Fruit fly (Drosophila melanogaster) whole organism, prepupa: ENCODE measurements around the gene CG3473.
A peak's percentile ranks its signal among the peaks of the same experiment; 100 is the strongest.

Experiments used
- Blimp-1 ChIP-seq: fragments of 200-800 bp; sonication (Bioruptor generic); optimal IDR thresholded peaks from 3 replicates; lab custom pipeline; 2017; ENCODE audit warnings: missing biosample characterization, missing genetic modification characterization, mild to moderate bottlenecking, moderate library complexity, missing genetic modification reagents
- CG10631 ChIP-seq: fragments of 200-800 bp; sonication (Bioruptor generic); optimal IDR thresholded peaks from 2 replicates; lab custom pipeline; 2016; ENCODE audit warnings: missing biosample characterization, missing genetic modification characterization
- CG10669 ChIP-seq: fragments of 200-800 bp; sonication (Bioruptor generic); optimal IDR thresholded peaks from 3 replicates; lab custom pipeline; 2018; ENCODE audit warnings: missing biosample characterization, mild to moderate bottlenecking, missing genetic modification characterization, moderate library complexity
- CG11294 ChIP-seq: fragments of 200-800 bp; sonication (Bioruptor generic); IDR thresholded peaks from 2 replicates; pipeline ENCODE4 v1.3.6; 2022; ENCODE audit warnings: missing biosample characterization, missing genetic modification characterization
- CG11762 ChIP-seq: fragments of 200-800 bp; sonication (Bioruptor generic); optimal IDR thresholded peaks from 3 replicates; lab custom pipeline; 2016; ENCODE audit warnings: missing biosample characterization, missing genetic modification characterization; ENCODE audit not compliant: insufficient read depth
- CG11902 ChIP-seq: fragments of 200-800 bp; sonication (Bioruptor generic); optimal IDR thresholded peaks from 3 replicates; lab custom pipeline; 2016; ENCODE audit warnings: missing biosample characterization, missing genetic modification characterization
- CG15336 ChIP-seq: fragments of 200-800 bp; sonication (Bioruptor generic); IDR thresholded peaks from 2 replicates; pipeline ENCODE4 v1.3.6; 2022; ENCODE audit warnings: missing biosample characterization, missing genetic modification characterization
- CG3032 ChIP-seq: fragments of 200-800 bp; optimal IDR thresholded peaks from 2 replicates; lab custom pipeline; 2019; ENCODE audit warnings: missing biosample characterization, mild to moderate bottlenecking, missing genetic modification characterization, moderate library complexity
- CG31627 ChIP-seq: fragments of 200-800 bp; sonication (Bioruptor generic); optimal IDR thresholded peaks from 3 replicates; lab custom pipeline; 2016; ENCODE audit warnings: missing biosample characterization, missing genetic modification characterization
- CG32006 ChIP-seq: fragments of 200-800 bp; sonication (Bioruptor generic); optimal IDR thresholded peaks from 3 replicates; lab custom pipeline; 2017; ENCODE audit warnings: missing biosample characterization, mild to moderate bottlenecking, missing genetic modification characterization
- CG34406 ChIP-seq: fragments of 200-800 bp; sonication (Bioruptor generic); optimal IDR thresholded peaks from 3 replicates; lab custom pipeline; 2016; ENCODE audit warnings: missing biosample characterization, missing genetic modification characterization
- CG3919 ChIP-seq: fragments of 200-800 bp; sonication (Bioruptor generic); optimal IDR thresholded peaks from 3 replicates; lab custom pipeline; 2016; ENCODE audit warnings: missing biosample characterization, missing genetic modification characterization
- CG4318 ChIP-seq: fragments of 200-800 bp; sonication (Bioruptor generic); optimal IDR thresholded peaks from 3 replicates; lab custom pipeline; 2017; ENCODE audit warnings: missing biosample characterization, mild to moderate bottlenecking, missing genetic modification characterization
- CG6163 ChIP-seq: fragments of 200-800 bp; sonication (Bioruptor generic); IDR thresholded peaks from 3 replicates; pipeline ENCODE4 v1.3.6; 2022; ENCODE audit warnings: missing biosample characterization, missing genetic modification characterization
- CG6276 ChIP-seq: fragments of 200-800 bp; sonication (Bioruptor generic); optimal IDR thresholded peaks from 2 replicates; lab custom pipeline; 2017; ENCODE audit warnings: missing biosample characterization, mild to moderate bottlenecking, missing genetic modification characterization
- CG8119 ChIP-seq: fragments of 200-800 bp; sonication (Bioruptor generic); IDR thresholded peaks from 3 replicates; pipeline ENCODE4 v1.3.6; 2022; ENCODE audit warnings: missing biosample characterization, missing genetic modification characterization
- CG8319 ChIP-seq: fragments of 200-800 bp; sonication (Bioruptor generic); optimal IDR thresholded peaks from 3 replicates; lab custom pipeline; 2016; ENCODE audit warnings: missing biosample characterization, missing genetic modification characterization
- Eip75B ChIP-seq: fragments of 200-800 bp; sonication (Bioruptor generic); optimal IDR thresholded peaks from 3 replicates; lab custom pipeline; 2016; ENCODE audit warnings: missing biosample characterization, missing genetic modification characterization
- Eip78C ChIP-seq: fragments of 200-800 bp; sonication (Bioruptor generic); peaks from one replicate; lab custom pipeline; 2016; ENCODE audit warnings: missing biosample characterization, missing genetic modification characterization
- Eip93F ChIP-seq: fragments of 200-800 bp; sonication (Bioruptor generic); optimal IDR thresholded peaks from 2 replicates; lab custom pipeline; 2016; ENCODE audit warnings: missing biosample characterization, mild to moderate bottlenecking, missing genetic modification characterization
- Ets21C ChIP-seq: fragments of 200-800 bp; sonication (Bioruptor generic); optimal IDR thresholded peaks from 3 replicates; lab custom pipeline; 2016; ENCODE audit warnings: missing biosample characterization, missing genetic modification characterization
- Ets96B ChIP-seq: fragments of 200-800 bp; optimal IDR thresholded peaks from 2 replicates; lab custom pipeline; 2019; ENCODE audit warnings: missing biosample characterization, mild to moderate bottlenecking, missing genetic modification characterization, moderate library complexity
- Gug ChIP-seq: fragments of 200-800 bp; sonication (Bioruptor generic); IDR thresholded peaks from 2 replicates; pipeline ENCODE4 v1.3.6; 2022; ENCODE audit warnings: missing biosample characterization, missing genetic modification characterization
- Hr39 ChIP-seq: fragments of 200-800 bp; sonication (Bioruptor generic); optimal IDR thresholded peaks from 2 replicates; lab custom pipeline; 2016; ENCODE audit warnings: missing biosample characterization, missing genetic modification characterization
- Hr4 ChIP-seq: fragments of 200-800 bp; sonication (Bioruptor generic); optimal IDR thresholded peaks from 3 replicates; lab custom pipeline; 2016; ENCODE audit warnings: missing biosample characterization, missing genetic modification characterization
- Lpt ChIP-seq: fragments of 200-800 bp; sonication (Bioruptor generic); optimal IDR thresholded peaks from 3 replicates; lab custom pipeline; 2016; ENCODE audit warnings: missing biosample characterization, missing genetic modification characterization
- Met ChIP-seq: fragments of 200-800 bp; sonication (Bioruptor generic); optimal IDR thresholded peaks from 3 replicates; lab custom pipeline; 2016; ENCODE audit warnings: missing biosample characterization, missing genetic modification characterization
- OdsH ChIP-seq: fragments of 200-800 bp; sonication (Bioruptor generic); optimal IDR thresholded peaks from 3 replicates; lab custom pipeline; 2016; ENCODE audit warnings: missing biosample characterization, missing genetic modification characterization
- Smox ChIP-seq: fragments of 200-800 bp; sonication (Bioruptor generic); optimal IDR thresholded peaks from 3 replicates; lab custom pipeline; 2016; ENCODE audit warnings: missing biosample characterization, missing genetic modification characterization
- Sox102F ChIP-seq: fragments of 200-800 bp; sonication (Bioruptor generic); optimal IDR thresholded peaks from 2 replicates; lab custom pipeline; 2016; ENCODE audit warnings: missing biosample characterization, mild to moderate bottlenecking, missing genetic modification characterization
- achi ChIP-seq: fragments of 200-800 bp; sonication (Bioruptor generic); optimal IDR thresholded peaks from 3 replicates; lab custom pipeline; 2016; ENCODE audit warnings: missing biosample characterization, missing genetic modification characterization
- acj6 ChIP-seq: fragments of 200-800 bp; sonication (Bioruptor generic); optimal IDR thresholded peaks from 3 replicates; lab custom pipeline; 2016; ENCODE audit warnings: missing biosample characterization, missing genetic modification characterization
- cyc ChIP-seq: fragments of 200-800 bp; sonication (Bioruptor generic); optimal IDR thresholded peaks from 3 replicates; lab custom pipeline; 2016; ENCODE audit warnings: missing biosample characterization, missing genetic modification characterization
- dac ChIP-seq: fragments of 200-800 bp; sonication (Bioruptor generic); optimal IDR thresholded peaks from 2 replicates; lab custom pipeline; 2017; ENCODE audit warnings: missing biosample characterization, mild to moderate bottlenecking, missing genetic modification characterization
- dsx ChIP-seq: fragments of 200-800 bp; optimal IDR thresholded peaks from 3 replicates; lab custom pipeline; 2019; ENCODE audit warnings: missing biosample characterization, mild to moderate bottlenecking, missing genetic modification characterization, moderate library complexity; ENCODE audit not compliant: poor library complexity, severe bottlenecking
- eg ChIP-seq: fragments of 200-800 bp; sonication (Bioruptor generic); IDR thresholded peaks from 3 replicates; pipeline ENCODE4 v1.3.6; 2022; ENCODE audit warnings: missing biosample characterization, missing genetic modification characterization
- esn ChIP-seq: fragments of 200-800 bp; sonication (Bioruptor generic); optimal IDR thresholded peaks from 2 replicates; lab custom pipeline; 2016; ENCODE audit warnings: missing biosample characterization, mild to moderate bottlenecking, missing genetic modification characterization, moderate library complexity
- fd59A ChIP-seq: fragments of 200-800 bp; sonication (Bioruptor generic); optimal IDR thresholded peaks from 2 replicates; lab custom pipeline; 2017; ENCODE audit warnings: missing biosample characterization, mild to moderate bottlenecking, missing genetic modification characterization, missing genetic modification reagents
- fd85E ChIP-seq: fragments of 200-800 bp; sonication (Bioruptor generic); optimal IDR thresholded peaks from 3 replicates; lab custom pipeline; 2016; ENCODE audit warnings: missing biosample characterization, missing genetic modification characterization
- lz ChIP-seq: fragments of 200-800 bp; sonication (Bioruptor generic); optimal IDR thresholded peaks from 3 replicates; lab custom pipeline; 2016; ENCODE audit warnings: missing biosample characterization, missing genetic modification characterization
- net ChIP-seq: fragments of 200-800 bp; sonication (Bioruptor generic); optimal IDR thresholded peaks from 3 replicates; lab custom pipeline; 2016; ENCODE audit warnings: missing biosample characterization, missing genetic modification characterization
- pdm3 ChIP-seq: fragments of 200-800 bp; sonication (Bioruptor generic); optimal IDR thresholded peaks from 3 replicates; lab custom pipeline; 2016; ENCODE audit warnings: missing biosample characterization, missing genetic modification characterization
- spab ChIP-seq: fragments of 200-800 bp; sonication (Bioruptor generic); optimal IDR thresholded peaks from 2 replicates; lab custom pipeline; 2017; ENCODE audit warnings: missing biosample characterization, mild to moderate bottlenecking, missing genetic modification characterization, missing genetic modification reagents
- ss ChIP-seq, 2 experiments: fragments of 200-800 bp; sonication (Bioruptor generic); optimal IDR thresholded peaks; 2 replicates in 1 of 2; 3 replicates in 1 of 2; lab custom pipeline; 2017 to 2018; ENCODE audit warnings: mild to moderate bottlenecking in 2 of 2, missing biosample characterization in 2 of 2, missing genetic modification characterization in 2 of 2, moderate library complexity in 1 of 2
- topi ChIP-seq: fragments of 200-800 bp; sonication (Bioruptor generic); optimal IDR thresholded peaks from 3 replicates; lab custom pipeline; 2016; ENCODE audit warnings: missing biosample characterization, missing genetic modification characterization
- vri ChIP-seq: fragments of 200-800 bp; sonication (Bioruptor generic); optimal IDR thresholded peaks from 3 replicates; lab custom pipeline; 2016; ENCODE audit warnings: missing biosample characterization, mild to moderate bottlenecking, missing genetic modification characterization

CG3473 gene

dm6 chr2L:14521472-14521871 lies 42.1 kb downstream of the CG3473 start:
- TF ChIP-seq CG10631 (GFP tag; lab: Kevin White, UChicago) = peak; percentile 21
- peak; percentile 30 for TF ChIP-seq Ets96B (tag; lab: Kevin White, UChicago)
- peak; percentile 61; the same call in 2 of the 3 replicates for TF ChIP-seq CG6163
- peak; percentile 20 for TF ChIP-seq topi
- no peak for TF ChIP-seq Smox
- TF ChIP-seq Eip78C (GFP tag; lab: Kevin White, UChicago) = no peak
- peak; percentile 24 for TF ChIP-seq acj6 (GFP tag; lab: Kevin White, UChicago)
- no peak for TF ChIP-seq net
- TF ChIP-seq lz (GFP tag; lab: Kevin White, UChicago) = no peak
- TF ChIP-seq Hr39 (GFP tag; lab: Kevin White, UChicago) = peak; percentile 17
- TF ChIP-seq CG3919 = peak; percentile 35
- peak; percentile 27; the same call in 1 of the 3 replicates for TF ChIP-seq eg (GFP tag; lab: Robert Waterston, UW)
- TF ChIP-seq achi (GFP tag; lab: Kevin White, UChicago) = peak; percentile 4
- TF ChIP-seq pdm3 (GFP tag; lab: Kevin White, UChicago) = peak; percentile 1
- peak; percentile 33 for TF ChIP-seq OdsH
- TF ChIP-seq Hr4 = peak; percentile 52
- no peak for TF ChIP-seq CG34406 (GFP tag; lab: Kevin White, UChicago)
- no peak for TF ChIP-seq Sox102F (GFP tag; lab: Kevin White, UChicago)
- peak; percentile 2 for TF ChIP-seq Eip75B (GFP tag; lab: Kevin White, UChicago)
- no peak for TF ChIP-seq esn (GFP tag; lab: Kevin White, UChicago)
- peak; percentile 92 for TF ChIP-seq dsx (GFP tag; lab: Kevin White, UChicago)
- no peak for TF ChIP-seq CG8319 (GFP tag; lab: Kevin White, UChicago)
- TF ChIP-seq CG6276 = no peak
- TF ChIP-seq Met (GFP tag; lab: Kevin White, UChicago) = no peak
- no peak for TF ChIP-seq Eip93F
- no peak for TF ChIP-seq CG10669
- TF ChIP-seq Ets21C (GFP tag; lab: Kevin White, UChicago) = no peak
- peak; percentile 20 for TF ChIP-seq cyc (GFP tag; lab: Kevin White, UChicago)
- peak; percentile 52 for TF ChIP-seq CG15336
- TF ChIP-seq spab (GFP tag; lab: Kevin White, UChicago) = no peak
- TF ChIP-seq CG32006 (GFP tag; lab: Kevin White, UChicago) = peak; percentile 45

dm6 chr2L:14520504-14520903 lies 43.0 kb downstream of the CG3473 start:
- TF ChIP-seq Sox102F (GFP tag; lab: Kevin White, UChicago) (no peak), Hr39 (GFP tag; lab: Kevin White, UChicago) (no peak), Eip78C (GFP tag; lab: Kevin White, UChicago) (no peak), eg (GFP tag; lab: Robert Waterston, UW) (0 out of 3 replicates have a peak, but pooled peaks have one; percentile 17)

- TF ChIP-seq CG11762 (GFP tag; lab: Kevin White, UChicago) = no peak
- peak; percentile 19 for TF ChIP-seq CG3032 (tag; lab: Kevin White, UChicago)
- peak; percentile 37 for TF ChIP-seq spab (GFP tag; lab: Kevin White, UChicago)
- peak; percentile 61 for TF ChIP-seq Hr4
- TF ChIP-seq CG15336 = peak; percentile 53; the same call in 1 of the 2 replicates
- TF ChIP-seq acj6 (GFP tag; lab: Kevin White, UChicago) = peak; percentile 73
- no peak for TF ChIP-seq CG11902 (GFP tag; lab: Kevin White, UChicago)
- TF ChIP-seq ss (GFP tag; optimal IDR thresholded peaks at IDR 0.05; lab: Kevin White, UChicago) = no peak
- TF ChIP-seq CG10631 (GFP tag; lab: Kevin White, UChicago) = peak; percentile 41
- TF ChIP-seq net = peak; percentile 66
- TF ChIP-seq dac = no peak
- TF ChIP-seq fd85E (GFP tag; lab: Kevin White, UChicago) = no peak
- no peak for TF ChIP-seq CG4318 (GFP tag; lab: Kevin White, UChicago)
- TF ChIP-seq vri = peak; percentile 62
- no peak for TF ChIP-seq CG11294 (GFP tag; lab: Robert Waterston, UW)
- TF ChIP-seq Ets96B (tag; lab: Kevin White, UChicago) = peak; percentile 61
- TF ChIP-seq topi = peak; percentile 64
- TF ChIP-seq CG32006 (GFP tag; lab: Kevin White, UChicago) = peak; percentile 57
- peak; percentile 75 for TF ChIP-seq CG8119 (GFP tag; lab: Robert Waterston, UW)
- TF ChIP-seq CG6276 = no peak
- peak; percentile 82 for TF ChIP-seq CG31627
- peak; percentile 63 for TF ChIP-seq fd59A (GFP tag; lab: Kevin White, UChicago)
- no peak for TF ChIP-seq dsx (GFP tag; lab: Kevin White, UChicago)
- TF ChIP-seq Lpt (GFP tag; lab: Kevin White, UChicago) = no peak
- peak; percentile 24 for TF ChIP-seq Eip93F
- peak; percentile 68 for TF ChIP-seq CG34406 (GFP tag; lab: Kevin White, UChicago)
- TF ChIP-seq OdsH = peak; percentile 67
- no peak for TF ChIP-seq Blimp-1 (GFP tag; lab: Kevin White, UChicago)
- TF ChIP-seq CG8319 (GFP tag; lab: Kevin White, UChicago) = peak; percentile 29
- no peak for TF ChIP-seq Gug (GFP tag; lab: Robert Waterston, UW)
- peak; percentile 7 for TF ChIP-seq CG10669
Observed at dm6 chr2L:14519251-14519650, 44.3 kb downstream of the CG3473 start.
